Fruit fly (Drosophila melanogaster): Measurements from ENCODE around the gene CG4116.
A peak's percentile ranks its signal among the peaks of the same experiment; 100 is the strongest.

The CG4116 gene

dm6 chrX:3085839-3086238 lies 18.5 kb upstream of the CG4116 start (continued):
- TF ChIP-seq PHDP (tag; optimal IDR thresholded peaks at IDR 0.05) (peak; percentile 15), Nf-YA (GFP tag; IDR thresholded peaks at IDR 0.05) (peak; percentile 42; the same call in 1 of the 2 replicates), Vsx1 (GFP tag; optimal IDR thresholded peaks at IDR 0.05) (peak; percentile 65), CG11398 (GFP tag; optimal IDR thresholded peaks at IDR 0.05) (no peak), Dbx (GFP tag; IDR thresholded peaks at IDR 0.05) (no peak; the same call in 2 of the 3 replicates), exex (tag; optimal IDR thresholded peaks at IDR 0.05) (no peak), CG11504 (tag; optimal IDR thresholded peaks at IDR 0.05) (peak; percentile 44), eve (GFP tag; optimal IDR thresholded peaks at IDR 0.05) (no peak), Sin3A (optimal IDR thresholded peaks at IDR 0.05) (no peak), CG10267 (tag; optimal IDR thresholded peaks at IDR 0.05) (no peak), CG7839 (tag; optimal IDR thresholded peaks at IDR 0.05) (peak; percentile 72)

DNA sequence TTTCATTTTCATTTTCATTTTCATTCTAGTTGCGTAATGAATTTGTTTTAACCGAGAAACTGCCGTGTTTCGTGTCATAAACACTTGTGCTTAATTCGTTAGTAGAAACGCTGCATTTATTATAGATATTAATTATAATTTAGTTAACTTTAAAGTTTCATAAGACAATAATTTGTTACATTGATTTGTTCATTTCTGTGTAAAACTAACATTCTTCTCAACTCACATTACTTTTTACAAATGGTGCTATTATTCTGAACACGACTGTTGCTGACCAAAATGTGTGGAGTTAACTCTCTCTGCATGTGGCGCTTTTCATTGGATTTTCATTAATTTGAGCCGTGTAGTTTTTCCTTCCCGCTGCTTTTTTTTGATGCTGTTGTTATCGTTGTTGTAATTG lies 15.9 kb upstream of the CG4116 start:
- TF ChIP-seq fd96Cb (tag; optimal IDR thresholded peaks at IDR 0.05), result peak; percentile 5
- TF ChIP-seq B-H1 (GFP tag; IDR thresholded peaks at IDR 0.05), result no peak
- TF ChIP-seq lola (GFP tag; optimal IDR thresholded peaks at IDR 0.05), result peak in 1 of 3 experiments; percentile 46
- peak; percentile 33 for TF ChIP-seq trem (tag; optimal IDR thresholded peaks at IDR 0.05)
- TF ChIP-seq CG31441 (GFP tag; IDR thresholded peaks at IDR 0.05), result peak; percentile 41; the same call in 1 of the 2 replicates
- TF ChIP-seq CG2678 (tag; optimal IDR thresholded peaks at IDR 0.05), result peak; percentile 27
- TF ChIP-seq CG2712 (tag; optimal IDR thresholded peaks at IDR 0.05), result peak; percentile 58
- TF ChIP-seq NC2α (GFP tag; optimal IDR thresholded peaks at IDR 0.05), result no peak
- TF ChIP-seq gem (tag; optimal IDR thresholded peaks at IDR 0.05), result peak; percentile 54
- TF ChIP-seq tap (tag; optimal IDR thresholded peaks at IDR 0.05), result peak; percentile 26
- 0 out of 3 replicates have a peak, but pooled peaks have one; percentile 7 for TF ChIP-seq row (GFP tag; IDR thresholded peaks at IDR 0.05)
- TF ChIP-seq grau (tag; optimal IDR thresholded peaks at IDR 0.05), result peak; percentile 18
- peak; percentile 54 for TF ChIP-seq CG17829 (tag; optimal IDR thresholded peaks at IDR 0.05)
- TF ChIP-seq fu2 (GFP tag; optimal IDR thresholded peaks at IDR 0.05), result no peak
- peak; percentile 39 for TF ChIP-seq Sox102F (GFP tag; optimal IDR thresholded peaks at IDR 0.05)
- peak in 1 of 2 experiments; percentile 56 for TF ChIP-seq bsh (GFP tag; optimal IDR thresholded peaks at IDR 0.05)
- TF ChIP-seq phol (tag; optimal IDR thresholded peaks at IDR 0.05), result peak; percentile 45
- TF ChIP-seq PHDP (tag; optimal IDR thresholded peaks at IDR 0.05), result peak; percentile 14
- TF ChIP-seq odd (GFP tag; optimal IDR thresholded peaks at IDR 0.05), result no peak
- TF ChIP-seq Sox100B (GFP tag; optimal IDR thresholded peaks at IDR 0.05), result peak; percentile 12
- TF ChIP-seq CG10979 (tag; optimal IDR thresholded peaks at IDR 0.05), result peak; percentile 60
- peak; percentile 10 for TF ChIP-seq CG2202 (tag; optimal IDR thresholded peaks at IDR 0.05)
- no peak for TF ChIP-seq HmgD (GFP tag; optimal IDR thresholded peaks at IDR 0.05)
- peak; percentile 2 for TF ChIP-seq CG15601 (tag; optimal IDR thresholded peaks at IDR 0.05)
- 0 out of 2 replicates have a peak, but pooled peaks have one; percentile 8 for TF ChIP-seq ranshi (GFP tag; IDR thresholded peaks at IDR 0.05)
- TF ChIP-seq gcm (GFP tag; optimal IDR thresholded peaks at IDR 0.05), result peak; percentile 7
- TF ChIP-seq CG17359 (tag; optimal IDR thresholded peaks at IDR 0.05), result peak; percentile 1
- peak; percentile 30 for TF ChIP-seq nmo (GFP tag; optimal IDR thresholded peaks at IDR 0.05)
- peak; percentile 34 for TF ChIP-seq CG14710 (tag; optimal IDR thresholded peaks at IDR 0.05)
- TF ChIP-seq CG8388 (GFP tag; optimal IDR thresholded peaks at IDR 0.05), result peak; percentile 16
- TF ChIP-seq Atf-2 (GFP tag; optimal IDR thresholded peaks at IDR 0.05), result no peak
- no peak for TF ChIP-seq disco-r (GFP tag; optimal IDR thresholded peaks at IDR 0.05)
- peak; percentile 27 for TF ChIP-seq dmrt99B (tag; optimal IDR thresholded peaks at IDR 0.05)
- TF ChIP-seq CG18262 (tag; optimal IDR thresholded peaks at IDR 0.05), result peak; percentile 60
- TF ChIP-seq unpg (GFP tag; optimal IDR thresholded peaks at IDR 0.05), result peak; percentile 50
- no peak for TF ChIP-seq YL-1 (GFP tag; optimal IDR thresholded peaks at IDR 0.05)
- TF ChIP-seq D19A (tag; optimal IDR thresholded peaks at IDR 0.05), result peak; percentile 54
- TF ChIP-seq p53 (GFP tag; optimal IDR thresholded peaks at IDR 0.05), result no peak
- no peak for TF ChIP-seq Lim3 (GFP tag; IDR thresholded peaks at IDR 0.05)
